Worm (Caenorhabditis elegans): ENCODE data around the gene str-145.

The str-145 gene

DNA sequence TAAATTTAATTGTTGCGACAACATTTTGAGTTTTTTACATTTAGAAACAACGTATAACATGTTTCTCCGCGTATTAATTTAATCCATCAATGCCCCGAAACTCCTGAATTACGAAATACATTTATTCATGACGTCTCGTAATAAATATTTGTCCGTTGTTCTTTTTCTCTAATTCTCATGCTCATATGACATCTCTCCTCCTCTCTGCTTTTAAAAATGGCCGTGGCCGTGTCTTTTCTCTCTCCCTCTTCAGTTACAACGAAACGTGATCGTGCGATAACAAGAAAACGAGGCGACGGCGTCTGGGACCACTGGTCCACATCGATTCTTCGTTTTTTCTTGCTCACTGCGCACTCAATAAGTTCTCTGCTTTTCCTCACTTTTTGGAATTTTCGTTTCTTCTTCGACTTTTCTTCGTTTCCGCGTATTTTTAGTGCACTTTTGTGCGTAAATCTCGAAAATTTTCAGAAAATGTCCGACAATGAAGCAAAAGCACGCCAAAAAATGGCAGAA, 32.1 kb upstream of the str-145 start, which contains the start of gene snap-1:
Gene snap-1, plus strand, starts transcription at position 463 of the 513 bp plus-strand sequence.
- TF ChIP-seq ces-1 (GFP tag; optimal IDR thresholded peaks at IDR 0.05): peak; percentile 52
- TF ChIP-seq mab-5 (tag; optimal IDR thresholded peaks at IDR 0.05): no peak
- no peak for TF ChIP-seq ceh-43 (GFP tag; optimal IDR thresholded peaks at IDR 0.05)
- no peak for TF ChIP-seq cnd-1 (tag; optimal IDR thresholded peaks at IDR 0.05)
- TF ChIP-seq lsy-2 (tag; optimal IDR thresholded peaks at IDR 0.05): no peak
- TF ChIP-seq snpc-4 (tag; optimal IDR thresholded peaks at IDR 0.05): no peak
- no peak for TF ChIP-seq nhr-28 (tag; optimal IDR thresholded peaks at IDR 0.05)
- TF ChIP-seq zip-8 (tag; optimal IDR thresholded peaks at IDR 0.05): no peak
- TF ChIP-seq lin-32 (GFP tag; optimal IDR thresholded peaks at IDR 0.05): no peak
- TF ChIP-seq bed-3 (GFP tag; optimal IDR thresholded peaks at IDR 0.05): no peak
- TF ChIP-seq unc-120 (tag; optimal IDR thresholded peaks at IDR 0.05; ENCODE audit: poor library complexity, severe bottlenecking): no peak
- no peak for TF ChIP-seq unc-62 (GFP tag; optimal IDR thresholded peaks at IDR 0.05)
- TF ChIP-seq nhr-2 (tag; optimal IDR thresholded peaks at IDR 0.05): no peak
- TF ChIP-seq elt-1 (tag; optimal IDR thresholded peaks at IDR 0.05; ENCODE audit: borderline replicate concordance, insufficient read depth): no peak
- peak; percentile 21 for TF ChIP-seq pha-4 (tag; optimal IDR thresholded peaks at IDR 0.05)
- TF ChIP-seq mep-1 (tag; optimal IDR thresholded peaks at IDR 0.05): peak; percentile 58
- TF ChIP-seq blmp-1 (tag; optimal IDR thresholded peaks at IDR 0.05): no peak
- no peak for TF ChIP-seq sptf-1 (tag; optimal IDR thresholded peaks at IDR 0.05)
- TF ChIP-seq ceh-39 (tag; optimal IDR thresholded peaks at IDR 0.05): no peak

DNA sequence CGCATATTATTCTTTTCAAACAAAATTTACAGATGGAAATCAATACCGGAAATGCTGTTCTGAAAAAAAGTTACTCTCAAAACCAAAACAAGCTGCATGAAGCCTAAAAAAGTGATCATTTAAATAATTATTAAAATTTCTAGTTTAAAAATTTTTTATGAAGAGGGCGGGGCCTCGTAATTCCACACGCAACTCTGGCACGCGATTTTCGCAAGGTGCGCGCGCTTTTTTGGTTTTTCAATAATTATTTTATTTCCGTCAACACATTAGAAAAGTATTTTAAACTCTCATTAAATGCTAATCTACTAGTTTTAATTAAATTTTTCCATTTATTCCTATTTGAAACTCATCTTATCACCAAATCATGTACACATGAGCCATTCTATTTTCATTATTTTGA, 31.6 kb upstream of the str-145 start:
- TF ChIP-seq ceh-39 (tag; optimal IDR thresholded peaks at IDR 0.05) (no peak), unc-120 (tag; optimal IDR thresholded peaks at IDR 0.05; ENCODE audit: poor library complexity, severe bottlenecking) (no peak), sem-2 (GFP tag; optimal IDR thresholded peaks at IDR 0.05) (no peak), blmp-1 (tag; optimal IDR thresholded peaks at IDR 0.05) (no peak), ceh-43 (GFP tag; optimal IDR thresholded peaks at IDR 0.05) (peak; percentile 47)

- TF ChIP-seq ham-2 (GFP tag; optimal IDR thresholded peaks at IDR 0.05) (no peak), mls-2 (tag; optimal IDR thresholded peaks at IDR 0.05) (no peak), pha-4 (tag; optimal IDR thresholded peaks at IDR 0.05) (no peak), blmp-1 (tag; optimal IDR thresholded peaks at IDR 0.05) (no peak), hlh-1 (tag; optimal IDR thresholded peaks at IDR 0.05) (no peak), ceh-83 (GFP tag; optimal IDR thresholded peaks at IDR 0.05) (no peak), unc-39 (tag; optimal IDR thresholded peaks at IDR 0.05) (no peak)
These were observed 31.1 kb upstream of the str-145 start, which contains the start of gene spr-1 for ce11 chrV:8129252-8129651. TSS of gene spr-1 (minus strand) at chrV:8129352.

ce11 chrV:8123384-8123783, 25.2 kb upstream of the str-145 start, which contains the start of gene D1014.5:
TSS of gene D1014.5 (plus strand) at chrV:8123684.
- TF ChIP-seq ceh-43 (GFP tag; optimal IDR thresholded peaks at IDR 0.05): no peak
- no peak for TF ChIP-seq unc-39 (tag; optimal IDR thresholded peaks at IDR 0.05)
- no peak for TF ChIP-seq bed-3 (GFP tag; optimal IDR thresholded peaks at IDR 0.05)
- no peak for TF ChIP-seq pha-4 (tag; optimal IDR thresholded peaks at IDR 0.05)
- no peak for TF ChIP-seq zip-8 (tag; optimal IDR thresholded peaks at IDR 0.05)
- TF ChIP-seq ceh-39 (tag; optimal IDR thresholded peaks at IDR 0.05): no peak
- TF ChIP-seq ham-2 (GFP tag; optimal IDR thresholded peaks at IDR 0.05): no peak
- TF ChIP-seq ztf-11 (tag; optimal IDR thresholded peaks at IDR 0.05): no peak
- no peak for TF ChIP-seq nhr-237 (tag; optimal IDR thresholded peaks at IDR 0.05)
- TF ChIP-seq blmp-1 (tag; optimal IDR thresholded peaks at IDR 0.05): no peak
- TF ChIP-seq tbx-8 (GFP tag; optimal IDR thresholded peaks at IDR 0.05): no peak
- no peak for TF ChIP-seq M03D4.4 (tag; optimal IDR thresholded peaks at IDR 0.05)
- TF ChIP-seq hlh-1 (tag; optimal IDR thresholded peaks at IDR 0.05): no peak
- TF ChIP-seq snpc-4 (tag; optimal IDR thresholded peaks at IDR 0.05): no peak
- no peak for TF ChIP-seq ceh-83 (GFP tag; optimal IDR thresholded peaks at IDR 0.05)
- no peak for TF ChIP-seq ces-1 (GFP tag; optimal IDR thresholded peaks at IDR 0.05)
- no peak for TF ChIP-seq mep-1 (tag; optimal IDR thresholded peaks at IDR 0.05)
- no peak for TF ChIP-seq nhr-28 (tag; optimal IDR thresholded peaks at IDR 0.05)
- no peak for TF ChIP-seq lin-32 (GFP tag; optimal IDR thresholded peaks at IDR 0.05)
- no peak for TF ChIP-seq cnd-1 (tag; optimal IDR thresholded peaks at IDR 0.05)

- TF ChIP-seq nhr-28 (tag; optimal IDR thresholded peaks at IDR 0.05) (no peak), hlh-1 (tag; optimal IDR thresholded peaks at IDR 0.05) (no peak), nhr-12 (tag; optimal IDR thresholded peaks at IDR 0.05) (no peak), nhr-237 (tag; optimal IDR thresholded peaks at IDR 0.05) (no peak), sem-2 (GFP tag; optimal IDR thresholded peaks at IDR 0.05) (no peak), ces-1 (GFP tag; optimal IDR thresholded peaks at IDR 0.05) (no peak), lin-32 (GFP tag; optimal IDR thresholded peaks at IDR 0.05) (no peak), M03D4.4 (tag; optimal IDR thresholded peaks at IDR 0.05) (no peak), unc-120 (tag; optimal IDR thresholded peaks at IDR 0.05; ENCODE audit: poor library complexity, severe bottlenecking) (no peak), cnd-1 (tag; optimal IDR thresholded peaks at IDR 0.05) (no peak), mab-5 (tag; optimal IDR thresholded peaks at IDR 0.05) (no peak), nhr-2 (tag; optimal IDR thresholded peaks at IDR 0.05) (no peak), pha-4 (tag; optimal IDR thresholded peaks at IDR 0.05) (no peak), nhr-76 (tag; optimal IDR thresholded peaks at IDR 0.05) (no peak), ztf-11 (tag; optimal IDR thresholded peaks at IDR 0.05) (no peak), sptf-1 (tag; optimal IDR thresholded peaks at IDR 0.05) (no peak)
These were observed 22.7 kb upstream of the str-145 start, which contains the start of gene D1014.6 for ce11 chrV:8120868-8121267. TSS of gene D1014.6 (plus strand) at chrV:8121168.

All from whole organism, mixed stage, embryonic.